Worm (Caenorhabditis elegans) whole organism, young adult: Measurements from ENCODE around the gene ZK1010.4.

ENCODE experiments used
- B0035.1 ChIP-seq: sonication (generic microtip); optimal IDR thresholded peaks from 2 replicates; lab custom pipeline; 2016; ENCODE audit warnings: missing genetic modification characterization, mild to moderate bottlenecking, missing compliant biosample characterization, missing genotype, missing genetic modification reagents
- B0261.1 ChIP-seq: sonication (generic microtip); optimal IDR thresholded peaks from 2 replicates; lab custom pipeline; 2016; ENCODE audit warnings: mild to moderate bottlenecking, missing genetic modification characterization, moderate library complexity, missing compliant biosample characterization
- D2030.7 ChIP-seq: fragments of 200-800 bp; sonication (Bioruptor generic); IDR thresholded peaks from 2 replicates; pipeline ENCODE4 v1.3.6; 2022; ENCODE audit warnings: missing genetic modification reagents, missing genetic modification characterization, missing compliant biosample characterization
- F10E7.11 ChIP-seq: sonication (generic microtip); optimal IDR thresholded peaks from 2 replicates; lab custom pipeline; 2017; ENCODE audit warnings: mild to moderate bottlenecking, missing genetic modification characterization, moderate library complexity, missing compliant biosample characterization
- F37B4.10 ChIP-seq: fragments of 200-800 bp; sonication (Bioruptor generic); IDR thresholded peaks from 2 replicates; pipeline ENCODE4 v1.3.6; 2022; ENCODE audit warnings: missing genetic modification characterization, missing compliant biosample characterization
- F39B2.1 ChIP-seq: fragments of 200-800 bp; sonication (Bioruptor generic); IDR thresholded peaks from 2 replicates; pipeline ENCODE4 v1.3.6; 2022; ENCODE audit warnings: missing genetic modification reagents, missing genetic modification characterization, missing compliant biosample characterization
- K11D2.4 ChIP-seq: fragments of 200-800 bp; sonication (Bioruptor generic); IDR thresholded peaks from 2 replicates; pipeline ENCODE4 v1.3.6; 2022; ENCODE audit warnings: missing genetic modification reagents, missing genetic modification characterization, missing compliant biosample characterization
- T26A5.8 ChIP-seq: sonication (generic microtip); optimal IDR thresholded peaks from 2 replicates; lab custom pipeline; 2016; ENCODE audit warnings: missing genetic modification characterization, missing compliant biosample characterization
- aptf-3 ChIP-seq: fragments of 200-800 bp; sonication (Bioruptor generic); IDR thresholded peaks from 2 replicates; pipeline ENCODE4 v1.3.6; 2022; ENCODE audit warnings: missing genetic modification characterization, missing compliant biosample characterization
- attf-5 ChIP-seq: fragments of 200-800 bp; sonication (Bioruptor generic); optimal IDR thresholded peaks from 2 replicates; lab custom pipeline; 2018; ENCODE audit warnings: mild to moderate bottlenecking, missing genetic modification characterization, missing compliant biosample characterization
- ceh-100 ChIP-seq: fragments of 200-800 bp; sonication (Bioruptor generic); IDR thresholded peaks from 2 replicates; pipeline ENCODE4 v1.3.6; 2022; ENCODE audit warnings: missing genetic modification reagents, missing genetic modification characterization, missing compliant biosample characterization
- ceh-27 ChIP-seq: fragments of 200-800 bp; sonication (Bioruptor generic); optimal IDR thresholded peaks from 2 replicates; lab custom pipeline; 2018; ENCODE audit warnings: mild to moderate bottlenecking, missing genetic modification characterization, moderate library complexity, missing compliant biosample characterization
- ceh-91 ChIP-seq: fragments of 200-800 bp; sonication (Bioruptor generic); IDR thresholded peaks from 2 replicates; pipeline ENCODE4 v1.3.6; 2022; ENCODE audit warnings: missing genetic modification reagents, missing genetic modification characterization, missing compliant biosample characterization
- dox-1 ChIP-seq: fragments of 200-800 bp; sonication (Bioruptor generic); IDR thresholded peaks from 2 replicates; pipeline ENCODE4 v1.3.6; 2022; ENCODE audit warnings: missing genetic modification reagents, missing genetic modification characterization, missing compliant biosample characterization
- egl-44 ChIP-seq: fragments of 200-800 bp; sonication (Bioruptor generic); IDR thresholded peaks from 2 replicates; pipeline ENCODE4 v1.3.6; 2022; ENCODE audit warnings: missing genetic modification reagents, missing genetic modification characterization, missing compliant biosample characterization
- egrh-3 ChIP-seq: fragments of 200-800 bp; sonication (Bioruptor generic); IDR thresholded peaks from 2 replicates; pipeline ENCODE4 v1.3.6; 2022; ENCODE audit warnings: missing genetic modification reagents, missing genetic modification characterization, missing compliant biosample characterization
- ets-4 ChIP-seq: fragments of 200-800 bp; sonication (Bioruptor generic); optimal IDR thresholded peaks from 2 replicates; lab custom pipeline; 2018; ENCODE audit warnings: mild to moderate bottlenecking, missing genetic modification characterization, missing compliant biosample characterization
- hmg-1.2 ChIP-seq: fragments of 200-800 bp; sonication (Bioruptor generic); IDR thresholded peaks from 2 replicates; pipeline ENCODE4 v1.3.6; 2022; ENCODE audit warnings: missing genetic modification reagents, missing genetic modification characterization, missing compliant biosample characterization
- hmg-20 ChIP-seq: fragments of 200-800 bp; sonication (Bioruptor generic); IDR thresholded peaks from 2 replicates; pipeline ENCODE4 v1.3.6; 2022; ENCODE audit warnings: missing genetic modification reagents, missing genetic modification characterization, missing compliant biosample characterization
- hsf-1 ChIP-seq: fragments of 200-800 bp; sonication (Bioruptor generic); IDR thresholded peaks from 2 replicates; pipeline ENCODE4 v1.3.6; 2022; ENCODE audit warnings: missing genetic modification reagents, missing genetic modification characterization, missing compliant biosample characterization
- let-526 ChIP-seq: fragments of 200-800 bp; sonication (Bioruptor generic); IDR thresholded peaks from 2 replicates; pipeline ENCODE4 v1.3.6; 2022; ENCODE audit warnings: missing genetic modification reagents, missing genetic modification characterization, missing compliant biosample characterization
- lin-35 ChIP-seq, 3 experiments: fragments of 150-350 bp in 2 of 3; sonication (generic microtip) in 1 of 3; optimal IDR thresholded peaks; 2 replicates each; lab custom pipeline; 2014 to 2018; ENCODE audit warnings: missing biosample characterization in 3 of 3, missing genetic modification characterization in 3 of 3, missing genetic modification reagents in 3 of 3
- mel-28 ChIP-seq: sonication (generic microtip); optimal IDR thresholded peaks from 2 replicates; lab custom pipeline; 2016; ENCODE audit warnings: borderline replicate concordance, mild to moderate bottlenecking, missing genetic modification characterization, missing compliant biosample characterization
- mxl-1 ChIP-seq: sonication (generic microtip); optimal IDR thresholded peaks from 2 replicates; lab custom pipeline; 2016; ENCODE audit warnings: missing genetic modification characterization, missing compliant biosample characterization
- nfyb-1 ChIP-seq: fragments of 200-800 bp; sonication (Bioruptor generic); IDR thresholded peaks from 2 replicates; pipeline ENCODE4 v1.3.6; 2022; ENCODE audit warnings: missing genetic modification reagents, missing genetic modification characterization, missing compliant biosample characterization
- pbrm-1 ChIP-seq: fragments of 200-800 bp; sonication (Bioruptor generic); IDR thresholded peaks from 2 replicates; pipeline ENCODE4 v1.3.6; 2022; ENCODE audit warnings: missing genetic modification reagents, missing genetic modification characterization, missing compliant biosample characterization
- pha-4 ChIP-seq: fragments of 150-350 bp; sonication (generic microtip); optimal IDR thresholded peaks from 2 replicates; lab custom pipeline; 2014; ENCODE audit warnings: missing biosample characterization, missing genetic modification reagents, missing genetic modification characterization
- rcor-1 ChIP-seq: fragments of 200-800 bp; sonication (Bioruptor generic); IDR thresholded peaks from 2 replicates; pipeline ENCODE4 v1.3.6; 2022; ENCODE audit warnings: missing genetic modification reagents, missing genetic modification characterization, missing compliant biosample characterization
- repo-1 ChIP-seq: sonication (generic microtip); optimal IDR thresholded peaks from 2 replicates; lab custom pipeline; 2017; ENCODE audit warnings: mild to moderate bottlenecking, missing genetic modification characterization, missing compliant biosample characterization
- unc-62 ChIP-seq: fragments of 150-350 bp; optimal IDR thresholded peaks from 2 replicates; lab custom pipeline; 2014; ENCODE audit warnings: missing biosample characterization, missing genetic modification reagents, missing genetic modification characterization
- zfh-2 ChIP-seq: fragments of 200-800 bp; sonication (Bioruptor generic); conservative IDR thresholded peaks from 2 replicates; pipeline ENCODE4 v1.3.6; 2022; ENCODE audit warnings: missing genetic modification reagents, missing genetic modification characterization, missing compliant biosample characterization
- zim-3 ChIP-seq: sonication (generic microtip); optimal IDR thresholded peaks from 2 replicates; lab custom pipeline; 2017; ENCODE audit warnings: mild to moderate bottlenecking, missing genetic modification characterization, moderate library complexity, missing compliant biosample characterization
- ztf-26 ChIP-seq: sonication (generic microtip); optimal IDR thresholded peaks from 2 replicates; lab custom pipeline; 2017; ENCODE audit warnings: missing genetic modification characterization, missing compliant biosample characterization
- ztf-28 ChIP-seq: fragments of 200-800 bp; sonication (Bioruptor generic); IDR thresholded peaks from 2 replicates; pipeline ENCODE4 v1.3.6; 2022; ENCODE audit warnings: missing genetic modification reagents, missing genetic modification characterization, missing compliant biosample characterization
- ztf-3 ChIP-seq: fragments of 200-800 bp; sonication (Bioruptor generic); optimal IDR thresholded peaks from 2 replicates; lab custom pipeline; 2018; ENCODE audit warnings: mild to moderate bottlenecking, missing genetic modification characterization, missing compliant biosample characterization
- ztf-6 ChIP-seq: fragments of 200-800 bp; sonication (Bioruptor generic); IDR thresholded peaks from 2 replicates; pipeline ENCODE4 v1.3.6; 2022; ENCODE audit warnings: missing genetic modification reagents, missing genetic modification characterization, missing compliant biosample characterization

Gene ZK1010.4

DNA sequence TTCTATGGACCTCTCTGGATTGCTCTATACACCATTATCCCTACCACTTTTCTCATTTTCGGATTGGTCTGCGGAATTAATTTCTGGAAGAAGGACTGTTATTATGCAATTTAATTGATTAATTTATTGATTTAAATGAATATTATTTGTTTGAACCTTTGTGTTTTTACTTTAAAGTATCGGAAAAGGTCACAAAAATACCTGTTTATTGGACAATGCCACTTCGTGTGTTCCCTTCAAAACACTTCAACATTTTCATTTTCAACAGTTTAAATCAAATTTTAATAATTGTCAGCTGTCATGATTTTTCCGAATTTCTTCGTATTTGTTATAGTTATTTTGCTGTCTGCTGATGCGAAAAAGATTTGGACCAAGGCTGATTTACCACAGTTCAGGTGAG lies 10.1 kb downstream of the ZK1010.4 start, which contains the start of gene ZK1010.12:
Gene ZK1010.12 (plus strand): TSS at position 301 of the 400 bp plus-strand sequence.
- no peak for TF ChIP-seq zim-3 (tag; lab: Kevin White, UChicago)
- no peak for TF ChIP-seq hmg-20 (GFP tag; lab: Robert Waterston, UW)
- TF ChIP-seq ceh-100 (GFP tag; lab: Robert Waterston, UW) = no peak
- no peak for TF ChIP-seq ets-4 (GFP tag; lab: Kevin White, UChicago)
- no peak for TF ChIP-seq D2030.7
- TF ChIP-seq aptf-3 (GFP tag; lab: Robert Waterston, UW) = no peak
- no peak for TF ChIP-seq rcor-1 (GFP tag; lab: Robert Waterston, UW)
- no peak for TF ChIP-seq unc-62 (GFP tag; lab: Kevin White, UChicago)
- TF ChIP-seq F10E7.11 (tag; lab: Kevin White, UChicago) = no peak
- no peak for TF ChIP-seq F39B2.1 (GFP tag; lab: Robert Waterston, UW)
- no peak for TF ChIP-seq pbrm-1 (GFP tag; lab: Robert Waterston, UW)
- no peak for TF ChIP-seq B0261.1 (tag; lab: Kevin White, UChicago)
- TF ChIP-seq ztf-26 (tag; lab: Kevin White, UChicago) = no peak

- TF ChIP-seq egrh-3 (GFP tag; lab: Robert Waterston, UW) (peak; percentile 84; the same call in 1 of the 2 replicates), ztf-28 (GFP tag; lab: Robert Waterston, UW) (no peak), zfh-2 (GFP tag; lab: Robert Waterston, UW) (peak; percentile 82)
Measured at ce11 chrIII:12993055-12993454, 12.2 kb downstream of the ZK1010.4 start.

ce11 chrIII:12993607-12994006 lies 12.7 kb downstream of the ZK1010.4 start, which contains the start of gene col-97:
Gene col-97 (minus strand): TSS chrIII:12993707.
- TF ChIP-seq mxl-1 (tag; lab: Kevin White, UChicago) = no peak
- TF ChIP-seq K11D2.4 (GFP tag; lab: Robert Waterston, UW) = no peak
- no peak for TF ChIP-seq repo-1
- TF ChIP-seq ztf-3 (GFP tag; lab: Kevin White, UChicago) = no peak
- no peak for TF ChIP-seq pbrm-1 (GFP tag; lab: Robert Waterston, UW)
- no peak for TF ChIP-seq egl-44 (GFP tag; lab: Robert Waterston, UW)
- TF ChIP-seq ztf-6 = no peak

ce11 chrIII:12998252-12998651 lies 17.4 kb downstream of the ZK1010.4 start:
- TF ChIP-seq nfyb-1 (GFP tag; lab: Robert Waterston, UW) = no peak
- TF ChIP-seq lin-35 (GFP tag; optimal IDR thresholded peaks at IDR 0.05; lab: Kevin White, UChicago) = no peak
- no peak for TF ChIP-seq pha-4 (tag; lab: Kevin White, UChicago)
- 0 out of 2 replicates have a peak, but pooled peaks have one; percentile 62 for TF ChIP-seq F37B4.10 (GFP tag; lab: Robert Waterston, UW)
- TF ChIP-seq ztf-26 (tag; lab: Kevin White, UChicago) = no peak
- peak; percentile 59 for TF ChIP-seq zfh-2 (GFP tag; lab: Robert Waterston, UW)
- no peak for TF ChIP-seq let-526 (GFP tag; lab: Robert Waterston, UW)
- TF ChIP-seq, all 124 proteins: peak for 2

- TF ChIP-seq ztf-28 (GFP tag; lab: Robert Waterston, UW) (no peak), hmg-1.2 (GFP tag; lab: Robert Waterston, UW) (no peak), pbrm-1 (GFP tag; lab: Robert Waterston, UW) (no peak)
- TF ChIP-seq, all 124 proteins: peak for 0
Measured at ce11 chrIII:13000457-13000856, 19.6 kb downstream of the ZK1010.4 start, which contains the start of gene ZK1010.8. Gene ZK1010.8 (minus strand): TSS chrIII:13000670.

- TF ChIP-seq dox-1 (GFP tag; lab: Robert Waterston, UW) = peak; percentile 17; the same call in 1 of the 2 replicates
- peak; percentile 89 for TF ChIP-seq hmg-1.2 (GFP tag; lab: Robert Waterston, UW)
- TF ChIP-seq ceh-27 = peak; percentile 46
- no peak for TF ChIP-seq T26A5.8 (tag; lab: Kevin White, UChicago)
- TF ChIP-seq hsf-1 (GFP tag; lab: Robert Waterston, UW) = no peak
- no peak for TF ChIP-seq B0035.1 (tag; lab: Kevin White, UChicago)
- TF ChIP-seq ceh-91 (GFP tag; lab: Robert Waterston, UW) = no peak
- TF ChIP-seq let-526 (GFP tag; lab: Robert Waterston, UW) = peak; percentile 53; the same call in 1 of the 2 replicates
- peak; percentile 17 for TF ChIP-seq attf-5
- TF ChIP-seq mel-28 (tag; lab: Kevin White, UChicago) = no peak
Measured at ce11 chrIII:13002098-13002497, 21.2 kb downstream of the ZK1010.4 start, which contains the start of gene ZK1010.10. Gene ZK1010.10 (plus strand): TSS chrIII:13002383.
